Fruit fly (Drosophila melanogaster): Measurements from ENCODE around the gene tst.

The tst gene

dm6 chr3R:23760219-23761018 lies 12.2 kb downstream of the tst start, which contains the start of gene SdhD:
TSS of gene SdhD (minus strand) at chr3R:23760600.
- TF ChIP-seq Jra (GFP tag; optimal IDR thresholded peaks at IDR 0.05): peak; percentile 57
- TF ChIP-seq sv (GFP tag; optimal IDR thresholded peaks at IDR 0.05): peak; percentile 21
- no peak for TF ChIP-seq CG32264 (GFP tag; optimal IDR thresholded peaks at IDR 0.05)
- TF ChIP-seq Rel (GFP tag; optimal IDR thresholded peaks at IDR 0.05): no peak
- peak; percentile 88 for TF ChIP-seq Rel (tag; optimal IDR thresholded peaks at IDR 0.05)
- no peak for TF ChIP-seq lola (GFP tag; optimal IDR thresholded peaks at IDR 0.05)
- no peak for TF ChIP-seq Dfd (GFP tag; optimal IDR thresholded peaks at IDR 0.05)
- TF ChIP-seq br (GFP tag; optimal IDR thresholded peaks at IDR 0.05): peak; percentile 54
- TF ChIP-seq jim (GFP tag; optimal IDR thresholded peaks at IDR 0.05): no peak
- TF ChIP-seq tai (GFP tag; optimal IDR thresholded peaks at IDR 0.05): no peak
- TF ChIP-seq Mio (GFP tag; optimal IDR thresholded peaks at IDR 0.05): no peak
- TF ChIP-seq OdsH (GFP tag; optimal IDR thresholded peaks at IDR 0.05): peak; percentile 48
- TF ChIP-seq Sp1 (GFP tag; optimal IDR thresholded peaks at IDR 0.05): peak; percentile 31
- no peak for TF ChIP-seq psq (GFP tag; optimal IDR thresholded peaks at IDR 0.05)
- TF ChIP-seq Vsx2 (GFP tag; optimal IDR thresholded peaks at IDR 0.05; ENCODE audit: partially characterized antibody): no peak
- peak; percentile 52 for TF ChIP-seq rgr (GFP tag; optimal IDR thresholded peaks at IDR 0.05)
- no peak for TF ChIP-seq dsf (GFP tag; optimal IDR thresholded peaks at IDR 0.05; ENCODE audit: borderline replicate concordance)
- TF ChIP-seq Dif (GFP tag; optimal IDR thresholded peaks at IDR 0.05; ENCODE audit: partially characterized antibody): no peak
- TF ChIP-seq CrebA (GFP tag; optimal IDR thresholded peaks at IDR 0.05; ENCODE audit: borderline replicate concordance): no peak
- TF ChIP-seq fru (GFP tag; optimal IDR thresholded peaks at IDR 0.05): peak; percentile 15
- TF ChIP-seq sage (GFP tag; optimal IDR thresholded peaks at IDR 0.05): no peak
- no peak for TF ChIP-seq Abd-B (GFP tag; optimal IDR thresholded peaks at IDR 0.05)
- no peak for TF ChIP-seq usp (GFP tag; optimal IDR thresholded peaks at IDR 0.05)
- peak; percentile 18 for TF ChIP-seq ey (GFP tag; optimal IDR thresholded peaks at IDR 0.05)
- TF ChIP-seq pan (optimal IDR thresholded peaks at IDR 0.05): no peak
- no peak for TF ChIP-seq woc (GFP tag; optimal IDR thresholded peaks at IDR 0.05)
- no peak for TF ChIP-seq dl (GFP tag; optimal IDR thresholded peaks at IDR 0.05; ENCODE audit: insufficient read depth in 1 of 2, partially characterized antibody in 2 of 2)
- TF ChIP-seq dmrt93B (GFP tag; optimal IDR thresholded peaks at IDR 0.05): no peak
- TF ChIP-seq h (GFP tag; optimal IDR thresholded peaks at IDR 0.05): peak; percentile 39
- TF ChIP-seq GATAd (GFP tag; optimal IDR thresholded peaks at IDR 0.05): no peak
- TF ChIP-seq Hr83 (GFP tag; optimal IDR thresholded peaks at IDR 0.05; ENCODE audit: poor library complexity, severe bottlenecking): peak; percentile 84
- peak; percentile 72 for TF ChIP-seq Hnf4 (GFP tag; optimal IDR thresholded peaks at IDR 0.05)
- no peak for TF ChIP-seq Hr78 (GFP tag; optimal IDR thresholded peaks at IDR 0.05)
- no peak for TF ChIP-seq brk (GFP tag; optimal IDR thresholded peaks at IDR 0.05)
- TF ChIP-seq N (GFP tag; optimal IDR thresholded peaks at IDR 0.05): no peak
- TF ChIP-seq HLH106 (tag; optimal IDR thresholded peaks at IDR 0.05): no peak
- no peak for TF ChIP-seq CG9705 (GFP tag; optimal IDR thresholded peaks at IDR 0.05)
- peak in 1 of 2 experiments; percentile 50 for TF ChIP-seq foxo (GFP tag; optimal IDR thresholded peaks at IDR 0.05)
- TF ChIP-seq Myc (optimal IDR thresholded peaks at IDR 0.05): peak; percentile 15

dm6 chr3R:23757912-23758607 lies 14.6 kb downstream of the tst start, which contains the start of the genes PTPMT1 and Hrd3:
TSS of gene PTPMT1 (plus strand) at chr3R:23758339.
TSS of gene Hrd3 (minus strand) at chr3R:23758557.
- peak; percentile 95 for TF ChIP-seq Hnf4 (GFP tag; optimal IDR thresholded peaks at IDR 0.05)
- TF ChIP-seq GATAd (GFP tag; optimal IDR thresholded peaks at IDR 0.05): peak; percentile 95
- no peak for TF ChIP-seq Hr78 (GFP tag; optimal IDR thresholded peaks at IDR 0.05)
- TF ChIP-seq h (GFP tag; optimal IDR thresholded peaks at IDR 0.05): peak; percentile 99
- TF ChIP-seq dsf (GFP tag; optimal IDR thresholded peaks at IDR 0.05; ENCODE audit: borderline replicate concordance): peak; percentile 93
- TF ChIP-seq Jra (GFP tag; optimal IDR thresholded peaks at IDR 0.05): peak; percentile 97
- TF ChIP-seq lola (GFP tag; optimal IDR thresholded peaks at IDR 0.05): no peak
- peak; percentile 92 to 99 for TF ChIP-seq foxo (GFP tag; optimal IDR thresholded peaks at IDR 0.05)
- TF ChIP-seq Hr83 (GFP tag; optimal IDR thresholded peaks at IDR 0.05; ENCODE audit: poor library complexity, severe bottlenecking): peak; percentile 85
- peak; percentile 96 for TF ChIP-seq CG9705 (GFP tag; optimal IDR thresholded peaks at IDR 0.05)
- TF ChIP-seq dmrt93B (GFP tag; optimal IDR thresholded peaks at IDR 0.05): peak; percentile 99
- TF ChIP-seq fru (GFP tag; optimal IDR thresholded peaks at IDR 0.05): peak; percentile 99
- peak; percentile 99 for TF ChIP-seq sv (GFP tag; optimal IDR thresholded peaks at IDR 0.05)
- peak; percentile 98 for TF ChIP-seq rgr (GFP tag; optimal IDR thresholded peaks at IDR 0.05)
- peak; percentile 85 for TF ChIP-seq Mio (GFP tag; optimal IDR thresholded peaks at IDR 0.05)
- TF ChIP-seq Sp1 (GFP tag; optimal IDR thresholded peaks at IDR 0.05): peak; percentile 99
- TF ChIP-seq sage (GFP tag; optimal IDR thresholded peaks at IDR 0.05): peak; percentile 96
- peak; percentile 1 for TF ChIP-seq Dif (GFP tag; optimal IDR thresholded peaks at IDR 0.05; ENCODE audit: partially characterized antibody)
- no peak for TF ChIP-seq Vsx2 (GFP tag; optimal IDR thresholded peaks at IDR 0.05; ENCODE audit: partially characterized antibody)
- TF ChIP-seq ey (GFP tag; optimal IDR thresholded peaks at IDR 0.05): peak; percentile 97
- peak; percentile 98 for TF ChIP-seq OdsH (GFP tag; optimal IDR thresholded peaks at IDR 0.05)
- TF ChIP-seq woc (GFP tag; optimal IDR thresholded peaks at IDR 0.05): peak; percentile 94
- TF ChIP-seq dl (GFP tag; optimal IDR thresholded peaks at IDR 0.05; ENCODE audit: insufficient read depth in 1 of 2, partially characterized antibody in 2 of 2): no peak
- TF ChIP-seq Dfd (GFP tag; optimal IDR thresholded peaks at IDR 0.05): no peak
- peak; percentile 98 for TF ChIP-seq br (GFP tag; optimal IDR thresholded peaks at IDR 0.05)
- peak; percentile 90 for TF ChIP-seq CG32264 (GFP tag; optimal IDR thresholded peaks at IDR 0.05)
- TF ChIP-seq brk (GFP tag; optimal IDR thresholded peaks at IDR 0.05): no peak
- TF ChIP-seq jim (GFP tag; optimal IDR thresholded peaks at IDR 0.05): peak; percentile 68
- TF ChIP-seq N (GFP tag; optimal IDR thresholded peaks at IDR 0.05): no peak
- TF ChIP-seq Rel (GFP tag; optimal IDR thresholded peaks at IDR 0.05): peak; percentile 81
- TF ChIP-seq Rel (tag; optimal IDR thresholded peaks at IDR 0.05): peak; percentile 89
- peak; percentile 97 for TF ChIP-seq psq (GFP tag; optimal IDR thresholded peaks at IDR 0.05)
- peak; percentile 99 for TF ChIP-seq HLH106 (tag; optimal IDR thresholded peaks at IDR 0.05)

All from whole organism, wandering third instar larva.